Worm (Caenorhabditis elegans): Measurements from ENCODE around the gene nspc-4.

The nspc-4 gene

DNA sequence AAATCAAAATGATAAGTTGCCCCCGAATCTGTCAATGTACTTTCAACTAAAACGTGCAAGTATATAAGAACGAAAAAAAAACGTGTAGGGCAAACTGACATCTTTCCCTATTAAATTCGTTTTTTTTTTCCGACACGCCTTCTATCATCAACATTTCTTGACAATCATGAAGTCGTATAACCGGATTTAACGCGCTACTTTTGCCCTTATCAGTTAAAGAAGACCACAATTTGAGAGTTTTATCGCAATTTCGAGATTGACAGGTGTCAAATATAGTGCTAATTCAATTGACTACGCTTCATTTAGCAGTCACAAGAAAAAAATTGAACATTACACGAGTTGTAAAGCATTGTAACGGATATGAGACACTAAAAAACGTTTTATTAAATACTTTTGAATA is 29.0 kb upstream of the nspc-4 start:
- TF ChIP-seq K09A11.1 (tag; optimal IDR thresholded peaks at IDR 0.05; ENCODE audit: insufficient read depth) (no peak), ets-4 (tag; optimal IDR thresholded peaks at IDR 0.05) (no peak), dve-1 (tag; optimal IDR thresholded peaks at IDR 0.05) (no peak)

DNA sequence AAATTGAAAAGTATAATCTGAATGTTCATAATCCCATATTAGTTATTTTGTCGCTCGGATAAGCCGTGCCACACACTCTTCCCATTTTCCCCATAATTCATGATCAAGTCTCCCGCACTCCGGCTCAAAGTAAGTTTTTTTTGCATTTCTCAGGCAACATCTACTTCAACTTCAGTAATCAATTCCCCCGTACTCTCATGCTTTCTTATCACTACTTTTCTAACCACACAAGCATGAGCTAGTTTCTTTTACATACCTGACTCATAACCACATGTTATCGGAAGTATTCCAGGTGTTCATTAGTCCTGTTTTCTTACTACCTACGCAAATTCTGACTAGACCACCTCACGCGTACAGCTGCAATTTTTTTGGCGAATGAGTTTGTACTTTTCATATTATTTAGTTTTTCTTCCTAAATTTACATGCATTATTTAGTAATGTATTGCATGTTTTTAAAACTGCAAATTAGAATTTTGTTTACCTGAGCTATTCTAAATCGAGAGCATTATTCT is 28.4 kb upstream of the nspc-4 start:
- no peak for TF ChIP-seq hlh-15 (tag; optimal IDR thresholded peaks at IDR 0.05)
- no peak for TF ChIP-seq tbx-2 (tag; optimal IDR thresholded peaks at IDR 0.05)
- TF ChIP-seq hlh-6 (tag; optimal IDR thresholded peaks at IDR 0.05): no peak
- TF ChIP-seq ceh-31 (tag; optimal IDR thresholded peaks at IDR 0.05): no peak
- no peak for TF ChIP-seq pat-9 (tag; optimal IDR thresholded peaks at IDR 0.05)
- no peak for TF ChIP-seq dve-1 (tag; optimal IDR thresholded peaks at IDR 0.05)
- no peak for TF ChIP-seq zip-5 (tag; optimal IDR thresholded peaks at IDR 0.05)
- no peak for TF ChIP-seq T23F11.4 (GFP tag; optimal IDR thresholded peaks at IDR 0.05)

DNA sequence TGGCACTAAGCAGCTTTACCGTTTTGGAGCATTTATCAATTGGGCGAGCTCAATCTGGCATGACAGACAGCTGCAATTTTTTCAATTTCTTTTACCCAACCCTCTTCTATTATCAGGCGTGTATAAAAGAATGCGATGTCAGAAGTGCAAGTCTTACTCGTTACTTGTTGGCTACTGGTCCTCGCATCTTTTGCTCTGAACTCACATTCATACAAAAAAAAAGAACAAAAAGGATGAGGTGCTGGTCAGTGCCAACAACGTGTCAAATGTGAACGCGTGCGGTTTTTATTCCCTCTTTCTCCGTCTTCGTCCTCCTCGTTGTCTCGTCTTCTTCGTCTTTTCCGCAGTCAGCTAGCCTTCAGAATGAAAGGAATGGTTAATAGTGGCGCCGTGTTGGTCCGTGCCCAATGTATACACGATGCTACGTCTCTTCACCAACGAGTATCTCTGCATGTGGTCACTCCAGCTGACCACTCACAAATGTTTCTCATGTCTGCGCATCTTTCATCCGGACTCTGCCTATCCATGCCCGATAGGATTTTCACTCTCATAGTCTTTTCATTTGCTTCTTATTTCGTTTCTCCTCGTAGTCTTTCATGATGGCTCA is 27.8 kb upstream of the nspc-4 start:
- peak; percentile 2 for TF ChIP-seq ceh-18 (tag; optimal IDR thresholded peaks at IDR 0.05)
- TF ChIP-seq pax-1 (tag; optimal IDR thresholded peaks at IDR 0.05): no peak
- TF ChIP-seq rnt-1 (tag; optimal IDR thresholded peaks at IDR 0.05): peak; percentile 32
- no peak for TF ChIP-seq hlh-15 (tag; optimal IDR thresholded peaks at IDR 0.05)
- TF ChIP-seq ceh-48 (tag; optimal IDR thresholded peaks at IDR 0.05): no peak
- no peak for TF ChIP-seq lin-11 (tag; optimal IDR thresholded peaks at IDR 0.05)
- no peak for TF ChIP-seq C38D4.7 (GFP tag; optimal IDR thresholded peaks at IDR 0.05)
- TF ChIP-seq nfya-1 (tag; optimal IDR thresholded peaks at IDR 0.05): peak; percentile 86
- no peak for TF ChIP-seq fkh-6 (tag; optimal IDR thresholded peaks at IDR 0.05)
- peak; percentile 39 for TF ChIP-seq ceh-19 (GFP tag; optimal IDR thresholded peaks at IDR 0.05)
- TF ChIP-seq pat-9 (tag; optimal IDR thresholded peaks at IDR 0.05): no peak
- TF ChIP-seq hlh-6 (tag; optimal IDR thresholded peaks at IDR 0.05): peak; percentile 47
- no peak for TF ChIP-seq unc-42 (tag; optimal IDR thresholded peaks at IDR 0.05)
- TF ChIP-seq ceh-30 (tag; optimal IDR thresholded peaks at IDR 0.05): no peak
- TF ChIP-seq tbx-2 (tag; optimal IDR thresholded peaks at IDR 0.05): peak; percentile 32
- TF ChIP-seq F13H6.1 (tag; optimal IDR thresholded peaks at IDR 0.05): peak; percentile 86
- TF ChIP-seq syd-9 (tag; optimal IDR thresholded peaks at IDR 0.05): no peak
- no peak for TF ChIP-seq unc-86 (tag; optimal IDR thresholded peaks at IDR 0.05)
- TF ChIP-seq ceh-31 (tag; optimal IDR thresholded peaks at IDR 0.05): peak; percentile 71
- TF ChIP-seq fkh-10 (GFP tag; optimal IDR thresholded peaks at IDR 0.05): no peak
- no peak for TF ChIP-seq T23F11.4 (GFP tag; optimal IDR thresholded peaks at IDR 0.05)
- TF ChIP-seq ceh-34 (tag; optimal IDR thresholded peaks at IDR 0.05): peak; percentile 45
- TF ChIP-seq ceh-6 (GFP tag; optimal IDR thresholded peaks at IDR 0.05): no peak
- no peak for TF ChIP-seq nhr-11 (tag; optimal IDR thresholded peaks at IDR 0.05)
- peak; percentile 12 for TF ChIP-seq hlh-30 (tag; optimal IDR thresholded peaks at IDR 0.05; ENCODE audit: insufficient read depth)
- TF ChIP-seq ztf-16 (tag; optimal IDR thresholded peaks at IDR 0.05): no peak
- no peak for TF ChIP-seq unc-3 (GFP tag; conservative IDR thresholded peaks at IDR 0.05)
- TF ChIP-seq unc-3 (tag; optimal IDR thresholded peaks at IDR 0.05): no peak
- TF ChIP-seq ceh-2 (tag; optimal IDR thresholded peaks at IDR 0.05): no peak
- TF ChIP-seq tbx-7 (tag; optimal IDR thresholded peaks at IDR 0.05): no peak

DNA sequence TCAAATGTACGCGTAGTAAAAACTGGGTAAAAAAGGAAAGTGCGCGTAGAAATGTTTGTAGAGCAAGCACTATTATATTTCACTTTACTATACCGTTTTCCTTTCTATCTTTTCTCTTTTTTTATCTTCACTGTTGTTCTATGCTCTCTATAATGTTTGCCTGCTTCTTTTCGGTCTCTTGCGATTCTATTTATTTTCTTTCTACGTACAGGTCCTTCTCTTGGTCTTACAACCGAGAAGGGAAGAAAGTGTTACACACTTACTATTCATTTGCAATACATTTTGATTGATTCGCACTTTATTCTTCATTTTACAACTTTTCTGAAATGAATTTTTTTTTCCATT is 26.3 kb upstream of the nspc-4 start:
- TF ChIP-seq hlh-13 (GFP tag; optimal IDR thresholded peaks at IDR 0.05): no peak
- TF ChIP-seq Y22D7AL.16 (tag; optimal IDR thresholded peaks at IDR 0.05): no peak
- TF ChIP-seq pax-1 (tag; optimal IDR thresholded peaks at IDR 0.05): peak; percentile 37
- no peak for TF ChIP-seq madf-2 (tag; optimal IDR thresholded peaks at IDR 0.05)
- no peak for TF ChIP-seq unc-86 (tag; optimal IDR thresholded peaks at IDR 0.05)
- no peak for TF ChIP-seq pat-9 (tag; optimal IDR thresholded peaks at IDR 0.05)
- no peak for TF ChIP-seq ceh-45 (GFP tag; IDR thresholded peaks at IDR 0.05)
- no peak for TF ChIP-seq ceh-30 (tag; optimal IDR thresholded peaks at IDR 0.05)
- peak; percentile 9 for TF ChIP-seq dve-1 (tag; optimal IDR thresholded peaks at IDR 0.05)

Data from whole organism, late embryonic.